Worm (Caenorhabditis elegans) whole organism, young adult: Measurements from ENCODE around the gene F58F12.1.

Experiments used
- B0035.1 ChIP-seq: sonication (generic microtip); optimal IDR thresholded peaks from 2 replicates; lab custom pipeline; 2016; ENCODE audit warnings: missing genetic modification characterization, mild to moderate bottlenecking, missing compliant biosample characterization, missing genotype, missing genetic modification reagents
- F49E8.2 ChIP-seq: sonication (generic microtip); optimal IDR thresholded peaks from 3 replicates; lab custom pipeline; 2017; ENCODE audit warnings: missing genetic modification characterization, mild to moderate bottlenecking, missing compliant biosample characterization, antibody characterized with exemption, moderate library complexity; ENCODE audit not compliant: insufficient read depth
- T07F8.4 ChIP-seq: sonication (generic microtip); optimal IDR thresholded peaks from 2 replicates; lab custom pipeline; 2016; ENCODE audit warnings: mild to moderate bottlenecking, missing genetic modification characterization, moderate library complexity, missing compliant biosample characterization
- akir-1 ChIP-seq: fragments of 200-800 bp; sonication (Bioruptor generic); optimal IDR thresholded peaks from 2 replicates; lab custom pipeline; 2018; ENCODE audit warnings: mild to moderate bottlenecking, missing genetic modification characterization, moderate library complexity, missing compliant biosample characterization
- aptf-2 ChIP-seq: fragments of 200-800 bp; sonication (Bioruptor generic); conservative IDR thresholded peaks from 2 replicates; pipeline ENCODE4 v1.3.6; 2022; ENCODE audit warnings: missing genetic modification reagents, missing genetic modification characterization, missing compliant biosample characterization
- cebp-2 ChIP-seq: fragments of 200-800 bp; sonication (Bioruptor generic); IDR thresholded peaks from 2 replicates; pipeline ENCODE4 v1.3.6; 2022; ENCODE audit warnings: missing genetic modification characterization, missing compliant biosample characterization
- ceh-58 ChIP-seq: fragments of 200-800 bp; sonication (Bioruptor generic); IDR thresholded peaks from 2 replicates; pipeline ENCODE4 v1.3.6; 2022; ENCODE audit warnings: missing genetic modification characterization, missing compliant biosample characterization
- ekl-4 ChIP-seq: fragments of 200-800 bp; sonication (Bioruptor generic); IDR thresholded peaks from 2 replicates; pipeline ENCODE4 v1.3.6; 2022; ENCODE audit warnings: missing genetic modification reagents, missing genetic modification characterization, missing compliant biosample characterization
- fkh-3 ChIP-seq: sonication (generic microtip); optimal IDR thresholded peaks from 2 replicates; lab custom pipeline; 2016; ENCODE audit warnings: mild to moderate bottlenecking, missing genetic modification characterization, missing compliant biosample characterization
- lsl-1 ChIP-seq: fragments of 200-800 bp; sonication (Bioruptor generic); optimal IDR thresholded peaks from 2 replicates; lab custom pipeline; 2018; ENCODE audit warnings: mild to moderate bottlenecking, missing genetic modification characterization, moderate library complexity, missing compliant biosample characterization
- madf-10 ChIP-seq: sonication (generic microtip); optimal IDR thresholded peaks from 2 replicates; lab custom pipeline; 2016; ENCODE audit warnings: mild to moderate bottlenecking, missing genetic modification characterization, missing compliant biosample characterization
- madf-8 ChIP-seq: fragments of 200-800 bp; sonication (Bioruptor generic); conservative IDR thresholded peaks from 2 replicates; pipeline ENCODE4 v1.3.6; 2022; ENCODE audit warnings: missing genetic modification reagents, missing genetic modification characterization, missing compliant biosample characterization
- nfyb-1 ChIP-seq: fragments of 200-800 bp; sonication (Bioruptor generic); IDR thresholded peaks from 2 replicates; pipeline ENCODE4 v1.3.6; 2022; ENCODE audit warnings: missing genetic modification reagents, missing genetic modification characterization, missing compliant biosample characterization
- pbrm-1 ChIP-seq: fragments of 200-800 bp; sonication (Bioruptor generic); IDR thresholded peaks from 2 replicates; pipeline ENCODE4 v1.3.6; 2022; ENCODE audit warnings: missing genetic modification reagents, missing genetic modification characterization, missing compliant biosample characterization
- rpc-1 ChIP-seq, 2 experiments: fragments of 150-350 bp in 1 of 2; sonication (generic microtip) in 1 of 2; optimal IDR thresholded peaks; 2 replicates each; lab custom pipeline; 2014 to 2018; ENCODE audit warnings: missing biosample characterization in 1 of 2, missing genetic modification characterization in 1 of 2, missing genetic modification reagents in 1 of 2, missing genotype in 1 of 2
- snpc-1.1 ChIP-seq: sonication (generic microtip); optimal IDR thresholded peaks from 2 replicates; lab custom pipeline; 2017; ENCODE audit warnings: missing genetic modification characterization, mild to moderate bottlenecking, missing compliant biosample characterization, antibody characterized with exemption, moderate library complexity, missing genotype, missing genetic modification reagents; ENCODE audit not compliant: insufficient read depth
- ztf-3 ChIP-seq: fragments of 200-800 bp; sonication (Bioruptor generic); optimal IDR thresholded peaks from 2 replicates; lab custom pipeline; 2018; ENCODE audit warnings: mild to moderate bottlenecking, missing genetic modification characterization, missing compliant biosample characterization

The F58F12.1 gene

ce11 chrII:6422812-6423211, 39.4 kb downstream of the F58F12.1 start, which contains the start of gene K03H9.3 (continued):
- TF ChIP-seq F49E8.2 (tag; lab: Kevin White, UChicago) (no peak), T07F8.4 (tag; lab: Kevin White, UChicago) (no peak), fkh-3 (tag; lab: Kevin White, UChicago) (no peak), akir-1 (no peak), pbrm-1 (GFP tag; lab: Robert Waterston, UW) (no peak)

ce11 chrII:6425993-6426392, 42.5 kb downstream of the F58F12.1 start, which contains the start of gene col-75:
Gene col-75 (plus strand): TSS chrII:6426293.
- TF ChIP-seq rpc-1 (optimal IDR thresholded peaks at IDR 0.05; lab: Kevin White, UChicago) = no peak
- no peak for TF ChIP-seq rpc-1 (tag; optimal IDR thresholded peaks at IDR 0.05; lab: Kevin White, UChicago)
- no peak for TF ChIP-seq ekl-4 (GFP tag; lab: Robert Waterston, UW)
- no peak for TF ChIP-seq madf-8 (GFP tag; lab: Robert Waterston, UW)
- TF ChIP-seq madf-10 (tag; lab: Kevin White, UChicago) = no peak
- TF ChIP-seq nfyb-1 (GFP tag; lab: Robert Waterston, UW) = no peak
- TF ChIP-seq ztf-3 (GFP tag; lab: Kevin White, UChicago) = no peak
- TF ChIP-seq cebp-2 (GFP tag; lab: Robert Waterston, UW) = no peak
- no peak for TF ChIP-seq B0035.1 (tag; lab: Kevin White, UChicago)
- TF ChIP-seq ceh-58 (GFP tag; lab: Robert Waterston, UW) = no peak
- no peak for TF ChIP-seq snpc-1.1 (tag; lab: Kevin White, UChicago)
- no peak for TF ChIP-seq aptf-2 (GFP tag; lab: Robert Waterston, UW)
- TF ChIP-seq lsl-1 = no peak
